Worm (Caenorhabditis elegans) whole organism, L4/young adult: Measurements from ENCODE around the gene set-27.

Experiments
- dao-5 ChIP-seq: sonication (generic microtip); optimal IDR thresholded peaks from 2 replicates; lab custom pipeline; 2016; ENCODE audit warnings: missing genotype, missing genetic modification characterization, moderate library complexity, missing compliant biosample characterization
- him-1 ChIP-seq: sonication (generic microtip); optimal IDR thresholded peaks from 2 replicates; lab custom pipeline; 2016; ENCODE audit warnings: missing genotype, missing genetic modification reagents, missing genetic modification characterization, missing compliant biosample characterization

- TF ChIP-seq him-1 (tag; lab: Kevin White, UChicago) (no peak), dao-5 (tag; lab: Kevin White, UChicago) (no peak)
Measured at ce11 chrIII:2711527-2711926, 10.8 kb downstream of the set-27 start.
